Worm (Caenorhabditis elegans) whole organism, L4 larva: ENCODE data around the gene R10E9.4.

ENCODE experiments used
- F10B5.3 ChIP-seq: sonication (generic microtip); optimal IDR thresholded peaks from 2 replicates; lab custom pipeline; 2016; ENCODE audit warnings: mild to moderate bottlenecking, missing genetic modification characterization, missing compliant biosample characterization
- F44E2.7 ChIP-seq: fragments of 200-800 bp; sonication (Bioruptor generic); IDR thresholded peaks from 2 replicates; pipeline ENCODE4 v2.1.2; 2022; ENCODE audit warnings: missing genetic modification characterization, missing compliant biosample characterization
- R02D3.7 ChIP-seq: fragments of 150-350 bp; sonication (generic microtip); optimal IDR thresholded peaks from 3 replicates; lab custom pipeline; 2014; ENCODE audit warnings: missing biosample characterization, missing genetic modification characterization
- T26A8.4 ChIP-seq: fragments of 200-800 bp; sonication (Bioruptor generic); IDR thresholded peaks from 2 replicates; pipeline ENCODE4 v1.3.6; 2022; ENCODE audit warnings: missing genetic modification characterization, missing compliant biosample characterization
- Y48G9A.11 ChIP-seq: fragments of 200-800 bp; sonication (Bioruptor generic); IDR thresholded peaks from 2 replicates; pipeline ENCODE4 v1.3.6; 2022; ENCODE audit warnings: missing genetic modification reagents, missing genetic modification characterization, missing compliant biosample characterization
- aha-1 ChIP-seq: fragments of 150-350 bp; peaks from one replicate; lab custom pipeline; 2014; ENCODE audit warnings: missing biosample characterization, missing genetic modification characterization
- attf-4 ChIP-seq: sonication (generic microtip); optimal IDR thresholded peaks from 3 replicates; lab custom pipeline; 2017; ENCODE audit warnings: missing biosample characterization, missing genetic modification characterization
- ceh-20 ChIP-seq: fragments of 200-800 bp; sonication (Bioruptor generic); IDR thresholded peaks from 2 replicates; pipeline ENCODE4 v1.3.6; 2022; ENCODE audit warnings: missing genetic modification reagents, missing genetic modification characterization, missing compliant biosample characterization
- ces-1 ChIP-seq: fragments of 150-350 bp; sonication (generic microtip); optimal IDR thresholded peaks from 4 replicates; lab custom pipeline; 2014; ENCODE audit warnings: missing biosample characterization, missing genetic modification reagents, missing genetic modification characterization
- ctbp-1 ChIP-seq: fragments of 200-800 bp; sonication (Bioruptor generic); IDR thresholded peaks from 2 replicates; pipeline ENCODE4 v1.3.6; 2022; ENCODE audit warnings: missing genetic modification reagents, missing genetic modification characterization, missing compliant biosample characterization
- daf-16 ChIP-seq, 3 experiments: sonication (generic microtip); optimal IDR thresholded peaks; 2 replicates each; lab custom pipeline; 2016 to 2017; ENCODE audit warnings: missing genetic modification characterization in 3 of 3, missing genetic modification reagents in 3 of 3, mild to moderate bottlenecking in 2 of 3, missing compliant biosample characterization in 2 of 3, missing biosample characterization in 1 of 3, moderate library complexity in 1 of 3
- duxl-1 ChIP-seq: sonication (generic microtip); optimal IDR thresholded peaks from 2 replicates; lab custom pipeline; 2016; ENCODE audit warnings: mild to moderate bottlenecking, missing genetic modification characterization, moderate library complexity, missing compliant biosample characterization; ENCODE audit not compliant: poor library complexity
- dve-1 ChIP-seq: sonication (generic microtip); optimal IDR thresholded peaks from 2 replicates; lab custom pipeline; 2017; ENCODE audit warnings: antibody characterized with exemption, mild to moderate bottlenecking, missing genetic modification characterization, missing compliant biosample characterization; ENCODE audit not compliant: insufficient read depth
- fkh-10 ChIP-seq: fragments of 150-350 bp; optimal IDR thresholded peaks from 2 replicates; lab custom pipeline; 2014; ENCODE audit warnings: missing biosample characterization, missing genetic modification reagents, missing genetic modification characterization
- gei-8 ChIP-seq: fragments of 200-800 bp; sonication (Bioruptor generic); optimal IDR thresholded peaks from 2 replicates; lab custom pipeline; 2018; ENCODE audit warnings: mild to moderate bottlenecking, missing genetic modification characterization, missing compliant biosample characterization
- hlh-11 ChIP-seq: fragments of 200-800 bp; sonication (Bioruptor generic); optimal IDR thresholded peaks from 2 replicates; lab custom pipeline; 2018; ENCODE audit warnings: mild to moderate bottlenecking, missing genetic modification characterization, missing compliant biosample characterization
- hlh-30 ChIP-seq: sonication (generic microtip); optimal IDR thresholded peaks from 2 replicates; lab custom pipeline; 2017; ENCODE audit warnings: antibody characterized with exemption, mild to moderate bottlenecking, missing genetic modification characterization, missing compliant biosample characterization; ENCODE audit not compliant: insufficient read depth
- lin-13 ChIP-seq: fragments of 150-350 bp; optimal IDR thresholded peaks from 2 replicates; lab custom pipeline; 2014; ENCODE audit warnings: missing biosample characterization, missing genetic modification reagents, missing genetic modification characterization
- lin-29 ChIP-seq: fragments of 200-800 bp; sonication (Bioruptor generic); IDR thresholded peaks from 2 replicates; pipeline ENCODE4 v1.3.6; 2022; ENCODE audit warnings: missing genetic modification reagents, missing genetic modification characterization, missing compliant biosample characterization
- lin-39 ChIP-seq: fragments of 150-350 bp; optimal IDR thresholded peaks from 2 replicates; lab custom pipeline; 2014; ENCODE audit warnings: missing biosample characterization, missing genetic modification reagents, missing genetic modification characterization
- mdl-1 ChIP-seq, 2 experiments: fragments of 150-350 bp in 1 of 2; sonication (generic microtip) in 1 of 2; optimal IDR thresholded peaks; 2 replicates each; lab custom pipeline; 2014 to 2017; ENCODE audit warnings: missing biosample characterization in 2 of 2, missing genetic modification characterization in 2 of 2
- mes-2 ChIP-seq: sonication (generic microtip); optimal IDR thresholded peaks from 2 replicates; lab custom pipeline; 2016; ENCODE audit warnings: missing genotype, mild to moderate bottlenecking, missing genetic modification characterization, missing compliant biosample characterization; ENCODE audit not compliant: poor library complexity, severe bottlenecking
- nhr-28 ChIP-seq: fragments of 150-350 bp; optimal IDR thresholded peaks from 2 replicates; lab custom pipeline; 2014; ENCODE audit warnings: missing biosample characterization, missing genetic modification characterization
- set-16 ChIP-seq: fragments of 200-800 bp; sonication (Bioruptor generic); IDR thresholded peaks from 2 replicates; pipeline ENCODE4 v1.3.6; 2022; ENCODE audit warnings: missing genetic modification reagents, missing genetic modification characterization, missing compliant biosample characterization
- spr-1 ChIP-seq: sonication (generic microtip); optimal IDR thresholded peaks from 2 replicates; lab custom pipeline; 2016; ENCODE audit warnings: mild to moderate bottlenecking, missing genetic modification characterization, missing compliant biosample characterization
- unc-62 ChIP-seq, 3 experiments: fragments of 150-350 bp in 1 of 3; sonication (generic microtip); optimal IDR thresholded peaks in 2 of 3; peaks in 1 of 3; 1 replicate in 1 of 3; 2 replicates in 2 of 3; lab custom pipeline; 2014 to 2017; ENCODE audit warnings: missing biosample characterization in 3 of 3, missing genetic modification characterization in 3 of 3, missing genetic modification reagents in 3 of 3, missing genotype in 1 of 3
- zag-1 ChIP-seq: fragments of 150-350 bp; optimal IDR thresholded peaks from 2 replicates; lab custom pipeline; 2014; ENCODE audit warnings: missing biosample characterization, missing genetic modification characterization
- zip-2 ChIP-seq: fragments of 150-350 bp; optimal IDR thresholded peaks from 2 replicates; lab custom pipeline; 2014; ENCODE audit warnings: missing biosample characterization, missing genetic modification characterization

R10E9.4 gene

DNA sequence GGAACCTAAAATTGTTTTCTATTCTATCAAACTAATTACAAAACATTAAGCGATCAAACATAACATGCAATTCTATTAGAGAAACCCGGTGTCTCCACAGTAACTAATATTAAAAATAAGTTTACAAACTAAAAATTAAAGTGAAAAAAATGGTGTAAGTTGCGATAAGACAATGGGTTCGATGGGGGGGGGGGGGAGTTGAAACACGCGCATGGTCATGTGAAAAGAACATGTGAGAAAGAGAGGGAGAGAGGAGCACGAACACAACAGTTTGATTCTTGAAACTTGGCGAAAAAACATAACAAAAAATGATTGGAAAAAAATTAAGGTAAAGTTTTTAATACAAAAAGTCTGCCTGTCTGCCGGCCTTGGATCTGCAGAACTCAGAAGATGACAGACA is 4.4 kb upstream of the R10E9.4 start:
- TF ChIP-seq hlh-30 (peak; percentile 75), mdl-1 (tag; optimal IDR thresholded peaks at IDR 0.05; lab: Kevin White, UChicago) (peak in 1 of 2 experiments; percentile 6), T26A8.4 (GFP tag; lab: Robert Waterston, UW) (no peak), set-16 (GFP tag; lab: Robert Waterston, UW) (no peak), hlh-11 (peak; percentile 45), nhr-28 (tag; lab: Kevin White, UChicago) (peak; percentile 3), dve-1 (tag; lab: Kevin White, UChicago) (peak; percentile 15)

DNA sequence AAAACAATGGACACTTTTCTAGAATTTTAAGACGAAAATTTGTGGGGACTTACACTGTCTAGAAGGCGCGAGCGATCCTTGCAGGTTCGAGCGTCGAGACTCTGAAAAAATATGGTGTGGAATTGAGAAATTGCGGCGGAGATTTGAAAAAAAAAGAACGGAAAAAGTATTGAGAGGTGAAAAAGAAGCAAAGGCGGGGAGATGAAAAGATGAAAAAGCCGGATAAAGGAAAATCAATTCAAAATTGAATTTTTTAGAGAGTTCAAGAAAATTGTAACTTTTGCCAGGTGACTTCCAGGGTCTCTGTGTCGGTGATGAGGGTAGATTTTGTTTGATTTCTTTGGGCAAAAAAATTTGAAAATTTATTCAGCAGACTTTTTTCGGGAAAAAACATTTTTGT is 3.7 kb upstream of the R10E9.4 start, which contains the start of gene msi-1:
Gene msi-1 (minus strand): TSS at position 101 of the 400 bp plus-strand sequence.
- no peak for TF ChIP-seq F44E2.7 (GFP tag; lab: Robert Waterston, UW)

- TF ChIP-seq daf-16 (GFP tag; optimal IDR thresholded peaks at IDR 0.05; lab: Kevin White, UChicago) (no peak), daf-16 (tag; optimal IDR thresholded peaks at IDR 0.05; lab: Kevin White, UChicago) (peak; percentile 93), duxl-1 (tag; lab: Kevin White, UChicago) (no peak)
Observed at ce11 chrIII:3975008-3975407, 2.4 kb upstream of the R10E9.4 start.

DNA sequence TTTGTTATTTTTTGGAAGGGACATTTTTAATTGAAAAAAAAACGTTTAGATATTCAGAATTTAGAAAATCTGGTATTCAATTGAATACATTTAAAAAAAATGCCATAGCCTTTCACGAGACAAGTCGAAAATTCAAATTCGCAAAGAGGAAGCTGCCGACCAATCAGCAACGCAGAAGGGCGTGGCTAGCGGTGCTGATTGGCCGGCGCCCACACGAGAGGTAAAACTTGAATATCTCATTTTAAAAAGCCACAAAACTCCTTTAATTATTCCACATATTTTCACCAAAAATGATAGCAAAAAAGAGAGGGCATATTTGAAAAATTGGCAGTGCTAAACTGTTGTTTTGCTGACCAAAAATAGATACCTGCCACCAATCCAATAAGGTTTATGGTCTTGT is 1.9 kb upstream of the R10E9.4 start:
- TF ChIP-seq F10B5.3 (tag; lab: Kevin White, UChicago) (no peak), lin-39 (no peak), R02D3.7 (tag; lab: Kevin White, UChicago) (no peak), ctbp-1 (GFP tag; lab: Robert Waterston, UW) (no peak), T26A8.4 (GFP tag; lab: Robert Waterston, UW) (no peak), mes-2 (tag; lab: Kevin White, UChicago) (no peak)
- TF ChIP-seq, all 104 proteins: peak for 0

ce11 chrIII:3970395-3970794 is 2.2 kb downstream of the R10E9.4 start:
- TF ChIP-seq ces-1 (peak; percentile 79), ceh-20 (GFP tag; lab: Robert Waterston, UW) (no peak)

DNA sequence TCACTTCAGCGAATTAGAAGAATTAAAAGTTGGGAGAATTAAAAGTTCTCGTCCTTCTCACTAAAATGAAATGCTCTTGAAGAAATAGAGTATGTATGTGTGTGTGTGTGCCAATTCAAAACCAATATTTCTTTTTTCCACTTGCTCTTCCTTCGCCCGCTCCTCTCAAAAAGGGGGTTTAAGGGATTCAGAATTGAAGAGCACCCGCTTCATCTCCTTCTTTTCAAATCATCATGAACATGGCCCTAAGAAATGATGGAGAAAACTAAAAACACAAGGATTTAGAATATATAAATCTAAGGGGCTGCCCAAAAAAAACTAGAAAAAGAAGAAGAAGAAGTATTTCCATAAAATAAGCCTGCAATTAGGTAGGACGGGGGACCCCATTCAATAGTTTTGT is 3.5 kb downstream of the R10E9.4 start:
- no peak for TF ChIP-seq T26A8.4 (GFP tag; lab: Robert Waterston, UW)
- no peak for TF ChIP-seq mdl-1 (tag; optimal IDR thresholded peaks at IDR 0.05; lab: Kevin White, UChicago)
- no peak for TF ChIP-seq zip-2 (tag; lab: Kevin White, UChicago)
- no peak for TF ChIP-seq lin-29 (GFP tag; lab: Robert Waterston, UW)
- TF ChIP-seq set-16 (GFP tag; lab: Robert Waterston, UW) = no peak
- no peak for TF ChIP-seq spr-1 (tag; lab: Kevin White, UChicago)
- TF ChIP-seq unc-62 (GFP tag; optimal IDR thresholded peaks at IDR 0.05 in 1 of 2; lab: Kevin White, UChicago) = peak in 1 of 2 experiments; percentile 91
- no peak for TF ChIP-seq unc-62 (tag; optimal IDR thresholded peaks at IDR 0.05; lab: Kevin White, UChicago)

DNA sequence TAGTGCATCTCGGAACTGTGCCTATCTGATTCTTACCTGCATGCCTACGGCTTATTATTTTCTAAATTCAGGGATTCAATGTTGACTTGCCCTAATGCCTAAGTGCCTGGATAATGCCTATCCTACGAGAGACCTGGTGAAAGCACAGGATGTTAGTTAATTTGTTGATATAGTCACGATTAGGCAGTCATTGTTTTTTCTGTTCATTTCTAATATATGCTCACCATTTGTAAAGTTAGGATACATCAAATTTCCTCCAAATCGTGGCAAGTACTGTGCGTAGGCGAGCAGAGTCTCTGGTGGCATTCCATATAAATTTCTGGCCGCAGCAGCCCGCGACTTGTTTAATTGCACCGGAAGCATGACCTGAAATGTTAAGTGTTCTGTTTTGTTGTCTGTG is 6.4 kb downstream of the R10E9.4 start:
- no peak for TF ChIP-seq gei-8 (GFP tag; lab: Kevin White, UChicago)
- TF ChIP-seq lin-13 (GFP tag; lab: Kevin White, UChicago) = no peak
- TF ChIP-seq Y48G9A.11 (GFP tag; lab: Robert Waterston, UW) = no peak
- TF ChIP-seq zag-1 (tag; lab: Kevin White, UChicago) = no peak
- TF ChIP-seq unc-62 (GFP tag; optimal IDR thresholded peaks at IDR 0.05 in 1 of 2; lab: Kevin White, UChicago) = peak in 1 of 2 experiments; percentile 93
- no peak for TF ChIP-seq unc-62 (tag; optimal IDR thresholded peaks at IDR 0.05; lab: Kevin White, UChicago)
- no peak for TF ChIP-seq attf-4 (tag; lab: Kevin White, UChicago)
- TF ChIP-seq aha-1 = no peak
- no peak for TF ChIP-seq fkh-10 (GFP tag; lab: Kevin White, UChicago)
